Worm (Caenorhabditis elegans) whole organism, L4/young adult: ENCODE data around the gene rabr-1.

Source experiments
- W03F9.2 ChIP-seq: fragments of 150-350 bp; optimal IDR thresholded peaks from 2 replicates; lab custom pipeline; 2014; ENCODE audit warnings: missing biosample characterization, missing genetic modification characterization
- dao-5 ChIP-seq: sonication (generic microtip); optimal IDR thresholded peaks from 2 replicates; lab custom pipeline; 2016; ENCODE audit warnings: missing genotype, missing genetic modification characterization, moderate library complexity, missing compliant biosample characterization
- him-1 ChIP-seq: sonication (generic microtip); optimal IDR thresholded peaks from 2 replicates; lab custom pipeline; 2016; ENCODE audit warnings: missing genotype, missing genetic modification reagents, missing genetic modification characterization, missing compliant biosample characterization

rabr-1 gene

DNA sequence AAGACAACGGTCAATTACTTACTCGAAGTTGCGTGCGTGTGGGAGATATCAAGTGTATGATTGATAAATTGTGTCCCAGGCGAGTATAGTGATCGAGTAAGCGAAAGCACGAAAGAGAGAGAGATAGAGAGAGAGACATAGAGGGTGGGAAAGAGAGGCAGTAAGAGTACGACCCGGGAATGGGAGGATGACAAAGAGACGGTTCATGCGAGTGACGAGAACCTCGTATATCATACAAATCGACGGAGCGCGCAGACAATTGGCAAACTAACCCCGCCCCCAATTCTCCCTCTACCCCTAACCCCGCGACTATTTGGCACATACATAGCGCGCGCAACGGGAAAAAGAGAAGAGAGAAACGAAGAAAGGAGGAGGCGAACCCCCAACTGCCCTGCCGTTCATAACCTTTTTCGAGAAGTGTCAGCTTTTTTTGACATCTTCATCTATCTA, at the start of gene rabr-1:
Gene rabr-1, plus strand, starts transcription at position 316 of the 450 bp plus-strand sequence.
- TF ChIP-seq W03F9.2 (tag; lab: Kevin White, UChicago) (no peak), him-1 (tag; lab: Kevin White, UChicago) (no peak), dao-5 (tag; lab: Kevin White, UChicago) (no peak)

DNA sequence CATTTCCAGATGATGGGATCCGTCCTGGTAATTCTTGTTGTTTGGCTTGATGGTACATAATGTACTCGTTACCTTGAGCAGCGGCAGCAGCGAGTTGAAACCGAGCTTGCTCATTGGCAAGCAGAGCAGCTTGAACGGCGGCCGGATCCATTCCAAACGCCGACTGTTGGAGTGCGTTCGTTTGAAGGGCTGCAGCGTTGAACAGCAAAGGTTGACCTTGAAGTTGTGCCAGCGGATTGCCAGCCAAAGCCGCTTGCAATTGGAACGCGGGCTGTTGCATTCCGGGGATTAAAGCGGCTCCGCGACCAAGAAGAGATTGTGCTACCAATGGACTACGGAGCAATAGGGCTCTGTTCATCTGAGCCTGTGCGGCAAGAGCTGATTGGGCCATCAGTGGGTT, 49.8 kb upstream of the rabr-1 start:
- no peak for TF ChIP-seq W03F9.2 (tag; lab: Kevin White, UChicago)
- no peak for TF ChIP-seq him-1 (tag; lab: Kevin White, UChicago)
- no peak for TF ChIP-seq dao-5 (tag; lab: Kevin White, UChicago)

DNA sequence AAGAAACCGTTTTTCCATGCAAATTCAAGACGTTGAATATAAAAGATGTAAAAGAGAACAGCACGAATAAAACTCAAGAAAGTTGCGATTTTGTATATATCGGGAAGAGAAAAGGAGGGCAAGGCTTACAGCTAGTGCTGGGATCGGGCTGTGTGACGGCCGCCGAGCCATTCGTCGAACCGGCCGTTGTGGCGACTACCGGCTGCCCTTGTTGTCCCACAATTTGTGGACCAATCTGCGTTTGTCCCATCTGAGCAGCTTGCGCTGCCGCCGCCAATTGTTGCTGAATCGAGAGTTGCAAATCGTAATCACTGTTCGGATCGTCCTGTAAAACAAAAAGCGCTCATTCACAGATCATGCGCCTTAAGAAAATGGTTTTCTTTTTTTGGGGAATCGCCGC, 48.8 kb upstream of the rabr-1 start:
- TF ChIP-seq W03F9.2 (tag; lab: Kevin White, UChicago) = no peak
- TF ChIP-seq dao-5 (tag; lab: Kevin White, UChicago) = no peak
- no peak for TF ChIP-seq him-1 (tag; lab: Kevin White, UChicago)

ce11 chrX:2450994-2451393, 45.0 kb upstream of the rabr-1 start:
- no peak for TF ChIP-seq W03F9.2 (tag; lab: Kevin White, UChicago)
- TF ChIP-seq dao-5 (tag; lab: Kevin White, UChicago) = no peak
- TF ChIP-seq him-1 (tag; lab: Kevin White, UChicago) = no peak

- TF ChIP-seq W03F9.2 (tag; lab: Kevin White, UChicago) (no peak), dao-5 (tag; lab: Kevin White, UChicago) (no peak)
These were observed 43.7 kb upstream of the rabr-1 start for ce11 chrX:2452297-2452696.

DNA sequence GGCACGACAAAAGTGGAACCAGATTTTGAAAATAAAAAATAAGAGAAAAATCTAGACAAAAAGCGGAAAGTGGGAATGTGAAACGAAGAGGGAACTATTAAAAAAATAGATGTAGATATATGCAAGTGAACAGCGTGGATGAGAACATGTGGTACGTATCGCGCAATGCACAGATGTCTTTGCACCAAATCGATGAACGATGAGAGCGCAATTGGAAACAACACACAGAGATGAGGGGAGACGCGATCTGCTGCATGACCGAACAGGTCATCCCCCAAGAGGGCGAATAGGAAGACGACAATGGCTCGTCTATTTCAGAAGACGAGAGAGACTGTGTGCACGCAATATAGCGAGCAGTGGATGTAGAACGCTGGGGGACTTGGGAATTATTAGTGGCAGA, 43.3 kb upstream of the rabr-1 start:
- TF ChIP-seq dao-5 (tag; lab: Kevin White, UChicago) (no peak), him-1 (tag; lab: Kevin White, UChicago) (no peak)

ce11 chrX:2454914-2455313, 41.1 kb upstream of the rabr-1 start:
- no peak for TF ChIP-seq W03F9.2 (tag; lab: Kevin White, UChicago)
- no peak for TF ChIP-seq dao-5 (tag; lab: Kevin White, UChicago)
- no peak for TF ChIP-seq him-1 (tag; lab: Kevin White, UChicago)

- TF ChIP-seq him-1 (tag; lab: Kevin White, UChicago) = peak; percentile 3
- TF ChIP-seq W03F9.2 (tag; lab: Kevin White, UChicago) = no peak
- TF ChIP-seq dao-5 (tag; lab: Kevin White, UChicago) = no peak
These were observed 39.8 kb upstream of the rabr-1 start for ce11 chrX:2456141-2456540.

- no peak for TF ChIP-seq W03F9.2 (tag; lab: Kevin White, UChicago)
- TF ChIP-seq dao-5 (tag; lab: Kevin White, UChicago) = no peak
- no peak for TF ChIP-seq him-1 (tag; lab: Kevin White, UChicago)
These were observed 38.5 kb upstream of the rabr-1 start for ce11 chrX:2457461-2457860.

- no peak for TF ChIP-seq dao-5 (tag; lab: Kevin White, UChicago)
- TF ChIP-seq him-1 (tag; lab: Kevin White, UChicago) = no peak
- TF ChIP-seq W03F9.2 (tag; lab: Kevin White, UChicago) = no peak
These were observed 36.2 kb upstream of the rabr-1 start, which contains the start of gene fox-1 for ce11 chrX:2459793-2460192. Gene fox-1 (minus strand): TSS chrX:2459893.

- no peak for TF ChIP-seq W03F9.2 (tag; lab: Kevin White, UChicago)
- no peak for TF ChIP-seq dao-5 (tag; lab: Kevin White, UChicago)
- TF ChIP-seq him-1 (tag; lab: Kevin White, UChicago) = no peak
These were observed 34.2 kb upstream of the rabr-1 start for ce11 chrX:2461742-2462141.

DNA sequence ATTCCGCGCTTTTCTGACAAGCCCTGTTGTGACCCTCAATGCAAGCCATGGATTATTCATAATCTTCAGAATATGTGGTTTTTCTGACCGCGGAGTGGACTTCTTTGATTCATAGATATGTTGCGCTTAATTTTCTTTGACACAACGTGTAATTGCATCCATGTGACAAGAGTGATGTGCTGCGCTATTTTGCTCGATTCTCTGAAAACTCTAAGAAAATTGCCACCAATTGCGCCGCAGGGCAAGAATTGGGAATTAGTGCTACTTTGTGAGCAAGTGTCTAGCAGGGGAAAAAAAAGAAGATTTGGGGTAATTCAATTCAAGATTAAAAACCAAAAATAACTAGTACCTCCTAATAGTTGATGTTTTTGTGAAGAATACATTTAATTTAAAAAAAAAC, 31.9 kb upstream of the rabr-1 start:
- TF ChIP-seq W03F9.2 (tag; lab: Kevin White, UChicago) (no peak), dao-5 (tag; lab: Kevin White, UChicago) (no peak), him-1 (tag; lab: Kevin White, UChicago) (no peak)

DNA sequence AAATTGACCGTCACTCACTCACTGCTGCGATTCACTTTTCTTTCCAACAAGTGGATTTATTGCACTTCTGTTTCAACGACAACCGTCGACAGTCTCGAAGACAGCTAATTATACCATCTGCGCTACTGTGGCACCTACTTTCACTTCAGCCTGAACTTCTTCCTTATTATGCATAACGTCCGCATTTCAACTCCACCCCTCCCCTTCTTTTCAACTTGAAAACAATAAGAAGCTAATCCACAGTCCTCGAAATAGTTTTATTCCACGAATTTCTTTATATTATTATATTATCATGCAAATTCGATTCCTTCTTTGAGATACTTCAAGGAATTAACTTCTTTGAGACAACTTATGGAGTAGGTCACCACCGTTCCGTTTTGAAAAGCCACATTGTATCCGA, 24.7 kb upstream of the rabr-1 start, which contains the start of gene R04B3.1:
Gene R04B3.1, minus strand, starts transcription at position 101 of the 400 bp plus-strand sequence.
- no peak for TF ChIP-seq W03F9.2 (tag; lab: Kevin White, UChicago)
- TF ChIP-seq dao-5 (tag; lab: Kevin White, UChicago) = no peak
- TF ChIP-seq him-1 (tag; lab: Kevin White, UChicago) = no peak

- TF ChIP-seq dao-5 (tag; lab: Kevin White, UChicago) (no peak), him-1 (tag; lab: Kevin White, UChicago) (no peak), W03F9.2 (tag; lab: Kevin White, UChicago) (no peak)
These were observed 22.4 kb upstream of the rabr-1 start, which contains the start of gene R04B3.2 for ce11 chrX:2473618-2474017. Gene R04B3.2 (minus strand): TSS chrX:2473718.
